Fruit fly (Drosophila melanogaster) whole organism: ENCODE data around the gene CG44215.

Experiments
- CG8478 ChIP-seq: fragments of >200 bp; optimal IDR thresholded peaks from 2 replicates; lab custom pipeline; 2018; ENCODE audit warnings: inconsistent platforms
- Dll ChIP-seq: fragments of >200 bp; optimal IDR thresholded peaks from 2 replicates; lab custom pipeline; 2017
- EcR ChIP-seq, 2 experiments: fragments of >200 bp; optimal IDR thresholded peaks; 2 replicates each; lab custom pipeline; 2017; ENCODE audit warnings: missing biosample characterization in 2 of 2, missing genetic modification characterization in 2 of 2, missing genetic modification reagents in 2 of 2
- pan ChIP-seq: fragments of >200 bp; optimal IDR thresholded peaks from 2 replicates; lab custom pipeline; 2017
- psq ChIP-seq: fragments of >200 bp; optimal IDR thresholded peaks from 2 replicates; lab custom pipeline; 2017
- usp ChIP-seq: fragments of >200 bp; optimal IDR thresholded peaks from 2 replicates; lab custom pipeline; 2017; ENCODE audit warnings: missing biosample characterization, missing genetic modification characterization, mixed read lengths

Gene CG44215

dm6 chr3R:14154341-14154740 lies at the start of gene CG44215:
CG44215 (minus strand) TSS chr3R:14154441.
- TF ChIP-seq CG8478 (lab: Kevin White, UChicago) (no peak), psq (lab: Kevin White, UChicago) (no peak), Dll (lab: Kevin White, UChicago) (no peak), pan (no peak), usp (GFP tag; lab: Kevin White, UChicago) (no peak), EcR (GFP tag; optimal IDR thresholded peaks at IDR 0.05; lab: Kevin White, UChicago) (no peak)

- TF ChIP-seq CG8478 (lab: Kevin White, UChicago) (no peak), pan (no peak), psq (lab: Kevin White, UChicago) (no peak), usp (GFP tag; lab: Kevin White, UChicago) (no peak)
Observed at dm6 chr3R:14162176-14162759, 8.0 kb upstream of the CG44215 start, which contains the start of gene CG3199. CG3199 (plus strand) TSS chr3R:14162709.

- TF ChIP-seq psq (lab: Kevin White, UChicago) (no peak), CG8478 (lab: Kevin White, UChicago) (no peak), Dll (lab: Kevin White, UChicago) (no peak)
Observed at dm6 chr3R:14160178-14160577, 5.9 kb upstream of the CG44215 start, which contains the start of gene CG31327. CG31327 (minus strand) TSS chr3R:14160278.

dm6 chr3R:14157331-14157730 lies 3.1 kb upstream of the CG44215 start, which contains the start of gene CG31533:
CG31533 (minus strand) TSS chr3R:14157431.
- TF ChIP-seq psq (lab: Kevin White, UChicago) (no peak), EcR (GFP tag; optimal IDR thresholded peaks at IDR 0.05; lab: Kevin White, UChicago) (no peak), CG8478 (lab: Kevin White, UChicago) (no peak), pan (no peak)

dm6 chr3R:14153729-14154128 lies 512 bp downstream of the CG44215 start, which contains the start of gene Recs1:
Recs1 (minus strand) TSS chr3R:14153829.
- TF ChIP-seq psq (lab: Kevin White, UChicago) (no peak), EcR (GFP tag; optimal IDR thresholded peaks at IDR 0.05; lab: Kevin White, UChicago) (no peak), CG8478 (lab: Kevin White, UChicago) (no peak), Dll (lab: Kevin White, UChicago) (no peak), pan (no peak), usp (GFP tag; lab: Kevin White, UChicago) (no peak)

- TF ChIP-seq usp (GFP tag; lab: Kevin White, UChicago) (no peak), psq (lab: Kevin White, UChicago) (no peak), Dll (lab: Kevin White, UChicago) (no peak), EcR (GFP tag; optimal IDR thresholded peaks at IDR 0.05; lab: Kevin White, UChicago) (no peak), pan (no peak), CG8478 (lab: Kevin White, UChicago) (no peak)
Observed at dm6 chr3R:14152550-14152949, 1.7 kb downstream of the CG44215 start, which contains the start of gene CG42500. CG42500 (minus strand) TSS chr3R:14152650.

- TF ChIP-seq usp (GFP tag; lab: Kevin White, UChicago) (no peak), CG8478 (lab: Kevin White, UChicago) (no peak), EcR (GFP tag; optimal IDR thresholded peaks at IDR 0.05; lab: Kevin White, UChicago) (no peak), Dll (lab: Kevin White, UChicago) (no peak), psq (lab: Kevin White, UChicago) (no peak), pan (no peak)
Observed at dm6 chr3R:14151840-14152239, 2.4 kb downstream of the CG44215 start, which contains the start of gene CG14355. CG14355 (minus strand) TSS chr3R:14151940.

- TF ChIP-seq pan (no peak), CG8478 (lab: Kevin White, UChicago) (no peak), psq (lab: Kevin White, UChicago) (no peak), usp (GFP tag; lab: Kevin White, UChicago) (no peak), EcR (GFP tag; optimal IDR thresholded peaks at IDR 0.05; lab: Kevin White, UChicago) (no peak), Dll (lab: Kevin White, UChicago) (no peak)
Observed at dm6 chr3R:14140912-14141311, 13.3 kb downstream of the CG44215 start.

- TF ChIP-seq pan = no peak
- TF ChIP-seq Dll (lab: Kevin White, UChicago) = no peak
- TF ChIP-seq EcR (GFP tag; optimal IDR thresholded peaks at IDR 0.05; lab: Kevin White, UChicago) = no peak
- no peak for TF ChIP-seq psq (lab: Kevin White, UChicago)
- TF ChIP-seq usp (GFP tag; lab: Kevin White, UChicago) = no peak
- TF ChIP-seq CG8478 (lab: Kevin White, UChicago) = no peak
Observed at dm6 chr3R:14131972-14132371, 22.3 kb downstream of the CG44215 start, which contains the start of gene CG14356. CG14356 (minus strand) TSS chr3R:14132072.

- TF ChIP-seq usp (GFP tag; lab: Kevin White, UChicago) (no peak), pan (no peak), Dll (lab: Kevin White, UChicago) (no peak), CG8478 (lab: Kevin White, UChicago) (no peak)
Observed at dm6 chr3R:14125479-14126121, 28.6 kb downstream of the CG44215 start, which contains the start of the genes 140up and Polr2B. 140up (minus strand) TSS chr3R:14125548. Polr2B (plus strand) TSS chr3R:14125791.

- no peak for TF ChIP-seq Dll (lab: Kevin White, UChicago)
- no peak for TF ChIP-seq pan
- no peak for TF ChIP-seq psq (lab: Kevin White, UChicago)
- TF ChIP-seq usp (GFP tag; lab: Kevin White, UChicago) = no peak
- no peak for TF ChIP-seq CG8478 (lab: Kevin White, UChicago)
- TF ChIP-seq EcR (GFP tag; optimal IDR thresholded peaks at IDR 0.05; lab: Kevin White, UChicago) = no peak
Observed at dm6 chr3R:14122347-14122812, 31.9 kb downstream of the CG44215 start, which contains the start of the genes Abi and twf. Abi (minus strand) TSS chr3R:14122420. twf (plus strand) TSS chr3R:14122654.
